Worm (Caenorhabditis elegans) whole organism, young adult: ENCODE data around the gene Y45F10D.14.

ENCODE experiments used
- B0019.2 ChIP-seq: fragments of 200-800 bp; sonication (Bioruptor generic); conservative IDR thresholded peaks from 2 replicates; pipeline ENCODE4 v1.3.6; 2022; ENCODE audit warnings: missing genetic modification reagents, missing genetic modification characterization, missing compliant biosample characterization
- B0336.3 ChIP-seq: fragments of 200-800 bp; sonication (Bioruptor generic); IDR thresholded peaks from 2 replicates; pipeline ENCODE4 v1.3.6; 2022; ENCODE audit warnings: missing genetic modification characterization, missing compliant biosample characterization
- C06A6.2 ChIP-seq: fragments of 200-800 bp; sonication (Bioruptor generic); conservative IDR thresholded peaks from 2 replicates; pipeline ENCODE4 v1.3.6; 2022; ENCODE audit warnings: missing genetic modification characterization, missing compliant biosample characterization
- F22D6.2 ChIP-seq: sonication (generic microtip); optimal IDR thresholded peaks from 2 replicates; lab custom pipeline; 2016; ENCODE audit warnings: mild to moderate bottlenecking, missing genetic modification characterization, missing compliant biosample characterization
- F33H1.4 ChIP-seq: fragments of 200-800 bp; sonication (Bioruptor generic); IDR thresholded peaks from 2 replicates; pipeline ENCODE4 v1.3.6; 2022; ENCODE audit warnings: missing genetic modification reagents, missing genetic modification characterization, missing compliant biosample characterization
- F49E8.2 ChIP-seq: sonication (generic microtip); optimal IDR thresholded peaks from 3 replicates; lab custom pipeline; 2017; ENCODE audit warnings: missing genetic modification characterization, mild to moderate bottlenecking, missing compliant biosample characterization, antibody characterized with exemption, moderate library complexity; ENCODE audit not compliant: insufficient read depth
- F55B11.4 ChIP-seq: sonication (generic microtip); optimal IDR thresholded peaks from 2 replicates; lab custom pipeline; 2016; ENCODE audit warnings: missing compliant biosample characterization, missing genetic modification characterization, borderline replicate concordance; ENCODE audit not compliant: insufficient read depth
- K11D2.4 ChIP-seq: fragments of 200-800 bp; sonication (Bioruptor generic); IDR thresholded peaks from 2 replicates; pipeline ENCODE4 v1.3.6; 2022; ENCODE audit warnings: missing genetic modification reagents, missing genetic modification characterization, missing compliant biosample characterization
- T07F8.4 ChIP-seq: sonication (generic microtip); optimal IDR thresholded peaks from 2 replicates; lab custom pipeline; 2016; ENCODE audit warnings: mild to moderate bottlenecking, missing genetic modification characterization, moderate library complexity, missing compliant biosample characterization
- T26A5.8 ChIP-seq: sonication (generic microtip); optimal IDR thresholded peaks from 2 replicates; lab custom pipeline; 2016; ENCODE audit warnings: missing genetic modification characterization, missing compliant biosample characterization
- Y53F4B.3 ChIP-seq: fragments of 200-800 bp; sonication (Bioruptor generic); IDR thresholded peaks from 2 replicates; pipeline ENCODE4 v1.3.6; 2022; ENCODE audit warnings: missing genetic modification reagents, missing genetic modification characterization, missing compliant biosample characterization
- Y56A3A.18 ChIP-seq: fragments of 200-800 bp; sonication (Bioruptor generic); IDR thresholded peaks from 2 replicates; pipeline ENCODE4 v1.3.6; 2022; ENCODE audit warnings: missing genetic modification reagents, missing genetic modification characterization, missing compliant biosample characterization
- Y67H2A.10 ChIP-seq: fragments of 200-800 bp; sonication (Bioruptor generic); conservative IDR thresholded peaks from 2 replicates; pipeline ENCODE4 v1.3.6; 2022; ENCODE audit warnings: missing genetic modification reagents, missing genetic modification characterization, missing compliant biosample characterization
- Y95B8A.8 ChIP-seq: fragments of 200-800 bp; sonication (Bioruptor generic); IDR thresholded peaks from 2 replicates; pipeline ENCODE4 v1.3.6; 2022; ENCODE audit warnings: missing genetic modification reagents, missing genetic modification characterization, missing compliant biosample characterization
- attf-3 ChIP-seq: fragments of 200-800 bp; sonication (Bioruptor generic); conservative IDR thresholded peaks from 2 replicates; pipeline ENCODE4 v1.3.6; 2022; ENCODE audit warnings: missing genetic modification reagents, missing genetic modification characterization, missing compliant biosample characterization
- attf-6 ChIP-seq: fragments of 200-800 bp; sonication (Bioruptor generic); IDR thresholded peaks from 2 replicates; pipeline ENCODE4 v1.3.6; 2022; ENCODE audit warnings: missing genetic modification reagents, missing genetic modification characterization, missing compliant biosample characterization
- ceh-91 ChIP-seq: fragments of 200-800 bp; sonication (Bioruptor generic); IDR thresholded peaks from 2 replicates; pipeline ENCODE4 v1.3.6; 2022; ENCODE audit warnings: missing genetic modification reagents, missing genetic modification characterization, missing compliant biosample characterization
- dox-1 ChIP-seq: fragments of 200-800 bp; sonication (Bioruptor generic); IDR thresholded peaks from 2 replicates; pipeline ENCODE4 v1.3.6; 2022; ENCODE audit warnings: missing genetic modification reagents, missing genetic modification characterization, missing compliant biosample characterization
- efl-1 ChIP-seq: fragments of 150-350 bp; optimal IDR thresholded peaks from 2 replicates; lab custom pipeline; 2014; ENCODE audit warnings: missing biosample characterization, missing genetic modification reagents, missing genetic modification characterization
- egrh-3 ChIP-seq: fragments of 200-800 bp; sonication (Bioruptor generic); IDR thresholded peaks from 2 replicates; pipeline ENCODE4 v1.3.6; 2022; ENCODE audit warnings: missing genetic modification reagents, missing genetic modification characterization, missing compliant biosample characterization
- ekl-4 ChIP-seq: fragments of 200-800 bp; sonication (Bioruptor generic); IDR thresholded peaks from 2 replicates; pipeline ENCODE4 v1.3.6; 2022; ENCODE audit warnings: missing genetic modification reagents, missing genetic modification characterization, missing compliant biosample characterization
- ets-4 ChIP-seq: fragments of 200-800 bp; sonication (Bioruptor generic); optimal IDR thresholded peaks from 2 replicates; lab custom pipeline; 2018; ENCODE audit warnings: mild to moderate bottlenecking, missing genetic modification characterization, missing compliant biosample characterization
- him-1 ChIP-seq: sonication (generic microtip); optimal IDR thresholded peaks from 2 replicates; lab custom pipeline; 2016; ENCODE audit warnings: missing genotype, missing genetic modification reagents, missing genetic modification characterization, missing compliant biosample characterization
- hrde-1 ChIP-seq: sonication (generic microtip); optimal IDR thresholded peaks from 2 replicates; lab custom pipeline; 2016; ENCODE audit warnings: missing genetic modification characterization, mild to moderate bottlenecking, missing compliant biosample characterization, moderate library complexity, missing genotype, missing genetic modification reagents, borderline replicate concordance
- lag-1 ChIP-seq: fragments of 200-800 bp; sonication (Bioruptor generic); IDR thresholded peaks from 2 replicates; pipeline ENCODE4 v1.3.6; 2022; ENCODE audit warnings: missing genetic modification reagents, missing genetic modification characterization, missing compliant biosample characterization
- let-607 ChIP-seq, 2 experiments: fragments of 200-800 bp in 1 of 2; sonication (Bioruptor generic) in 1 of 2; sonication (generic microtip) in 1 of 2; optimal IDR thresholded peaks; 2 replicates each; lab custom pipeline; 2016 to 2018; ENCODE audit warnings: mild to moderate bottlenecking in 2 of 2, missing compliant biosample characterization in 2 of 2, missing genetic modification characterization in 2 of 2, moderate library complexity in 2 of 2, missing genotype in 1 of 2
- lin-35 ChIP-seq, 3 experiments: fragments of 150-350 bp in 2 of 3; sonication (generic microtip) in 1 of 3; optimal IDR thresholded peaks; 2 replicates each; lab custom pipeline; 2014 to 2018; ENCODE audit warnings: missing biosample characterization in 3 of 3, missing genetic modification characterization in 3 of 3, missing genetic modification reagents in 3 of 3
- lsl-1 ChIP-seq: fragments of 200-800 bp; sonication (Bioruptor generic); optimal IDR thresholded peaks from 2 replicates; lab custom pipeline; 2018; ENCODE audit warnings: mild to moderate bottlenecking, missing genetic modification characterization, moderate library complexity, missing compliant biosample characterization
- madf-8 ChIP-seq: fragments of 200-800 bp; sonication (Bioruptor generic); conservative IDR thresholded peaks from 2 replicates; pipeline ENCODE4 v1.3.6; 2022; ENCODE audit warnings: missing genetic modification reagents, missing genetic modification characterization, missing compliant biosample characterization
- mxl-1 ChIP-seq: sonication (generic microtip); optimal IDR thresholded peaks from 2 replicates; lab custom pipeline; 2016; ENCODE audit warnings: missing genetic modification characterization, missing compliant biosample characterization
- nfya-1 ChIP-seq: sonication (generic microtip); optimal IDR thresholded peaks from 2 replicates; lab custom pipeline; 2017; ENCODE audit warnings: antibody characterized with exemption, missing compliant biosample characterization, missing genetic modification characterization, borderline replicate concordance; ENCODE audit not compliant: insufficient read depth
- nhr-90 ChIP-seq: sonication (generic microtip); optimal IDR thresholded peaks from 2 replicates; lab custom pipeline; 2016; ENCODE audit warnings: missing genotype, mild to moderate bottlenecking, missing genetic modification characterization, missing compliant biosample characterization
- pbrm-1 ChIP-seq: fragments of 200-800 bp; sonication (Bioruptor generic); IDR thresholded peaks from 2 replicates; pipeline ENCODE4 v1.3.6; 2022; ENCODE audit warnings: missing genetic modification reagents, missing genetic modification characterization, missing compliant biosample characterization
- sea-2 ChIP-seq: fragments of 200-800 bp; sonication (Bioruptor generic); IDR thresholded peaks from 2 replicates; pipeline ENCODE4 v1.3.6; 2022; ENCODE audit warnings: missing genetic modification characterization, missing compliant biosample characterization
- snpc-1.3 ChIP-seq: sonication (generic microtip); optimal IDR thresholded peaks from 2 replicates; lab custom pipeline; 2017; ENCODE audit warnings: missing genetic modification characterization, mild to moderate bottlenecking, missing compliant biosample characterization, antibody characterized with exemption, moderate library complexity, missing genotype, missing genetic modification reagents; ENCODE audit not compliant: insufficient read depth
- snpc-4 ChIP-seq, 5 experiments: fragments of 150-350 bp in 1 of 5; sonication (generic microtip) in 4 of 5; optimal IDR thresholded peaks; 2 replicates each; lab custom pipeline; 2014 to 2018; ENCODE audit warnings: missing genetic modification characterization in 5 of 5, missing biosample characterization in 3 of 5, antibody characterized with exemption in 2 of 5, mild to moderate bottlenecking in 2 of 5, missing compliant biosample characterization in 2 of 5, missing genotype in 2 of 5, moderate library complexity in 2 of 5, missing genetic modification reagents in 1 of 5
- sptf-2 ChIP-seq: fragments of 200-800 bp; sonication (Bioruptor generic); optimal IDR thresholded peaks from 2 replicates; lab custom pipeline; 2018; ENCODE audit warnings: mild to moderate bottlenecking, missing genetic modification characterization, missing compliant biosample characterization
- tlf-1 ChIP-seq: fragments of 200-800 bp; sonication (Bioruptor generic); optimal IDR thresholded peaks from 2 replicates; lab custom pipeline; 2018; ENCODE audit warnings: mild to moderate bottlenecking, missing genetic modification characterization, missing compliant biosample characterization
- xnd-1 ChIP-seq: sonication (generic microtip); optimal IDR thresholded peaks from 2 replicates; lab custom pipeline; 2016; ENCODE audit warnings: missing genotype, missing genetic modification reagents, missing genetic modification characterization, missing compliant biosample characterization
- ztf-28 ChIP-seq: fragments of 200-800 bp; sonication (Bioruptor generic); IDR thresholded peaks from 2 replicates; pipeline ENCODE4 v1.3.6; 2022; ENCODE audit warnings: missing genetic modification reagents, missing genetic modification characterization, missing compliant biosample characterization
- ztf-3 ChIP-seq: fragments of 200-800 bp; sonication (Bioruptor generic); optimal IDR thresholded peaks from 2 replicates; lab custom pipeline; 2018; ENCODE audit warnings: mild to moderate bottlenecking, missing genetic modification characterization, missing compliant biosample characterization
- ztf-6 ChIP-seq: fragments of 200-800 bp; sonication (Bioruptor generic); IDR thresholded peaks from 2 replicates; pipeline ENCODE4 v1.3.6; 2022; ENCODE audit warnings: missing genetic modification reagents, missing genetic modification characterization, missing compliant biosample characterization

The Y45F10D.14 gene

ce11 chrIV:13797859-13798374 lies 9.7 kb downstream of the Y45F10D.14 start, which contains the start of gene Y45F10D.6:
TSS of gene Y45F10D.6 (minus strand) at chrIV:13797909.
- TF ChIP-seq Y95B8A.8 (GFP tag; lab: Robert Waterston, UW) (no peak), B0019.2 (GFP tag; lab: Robert Waterston, UW) (no peak), hrde-1 (no peak), nfya-1 (tag; lab: Kevin White, UChicago) (no peak), xnd-1 (tag; lab: Kevin White, UChicago) (no peak), Y56A3A.18 (GFP tag; lab: Robert Waterston, UW) (no peak), lsl-1 (GFP tag; lab: Kevin White, UChicago) (no peak), ztf-6 (GFP tag; lab: Robert Waterston, UW) (no peak), let-607 (tag; optimal IDR thresholded peaks at IDR 0.05; lab: Kevin White, UChicago) (no peak), ztf-3 (GFP tag; lab: Kevin White, UChicago) (no peak), lin-35 (GFP tag; optimal IDR thresholded peaks at IDR 0.05; lab: Kevin White, UChicago) (no peak), K11D2.4 (GFP tag; lab: Robert Waterston, UW) (no peak), F55B11.4 (no peak), Y67H2A.10 (GFP tag; lab: Robert Waterston, UW) (no peak), dox-1 (no peak), egrh-3 (GFP tag; lab: Robert Waterston, UW) (no peak), attf-3 (GFP tag; lab: Robert Waterston, UW) (no peak), C06A6.2 (GFP tag; lab: Robert Waterston, UW) (no peak)

ce11 chrIV:13795249-13795909 lies 12.2 kb downstream of the Y45F10D.14 start:
- peak; percentile 1 for TF ChIP-seq mxl-1
- TF ChIP-seq snpc-4 (GFP tag; optimal IDR thresholded peaks at IDR 0.05; lab: Kevin White, UChicago) = no peak
- peak in 2 of 4 experiments; percentile 73 to 85 for TF ChIP-seq snpc-4 (tag; optimal IDR thresholded peaks at IDR 0.05; lab: Kevin White, UChicago)
- no peak for TF ChIP-seq sea-2 (GFP tag; lab: Robert Waterston, UW)
- peak; percentile 69; the same call in 1 of the 2 replicates for TF ChIP-seq attf-6 (GFP tag; lab: Robert Waterston, UW)
- 0 out of 2 replicates have a peak, but pooled peaks have one; percentile 21 for TF ChIP-seq pbrm-1 (GFP tag; lab: Robert Waterston, UW)

ce11 chrIV:13788652-13789051 lies 19.0 kb downstream of the Y45F10D.14 start, which contains the start of the genes sas-6 and Y45F10D.7:
TSS of gene sas-6 (minus strand) at chrIV:13788731.
TSS of gene Y45F10D.7 (plus strand) at chrIV:13788907.
- no peak for TF ChIP-seq ztf-28 (GFP tag; lab: Robert Waterston, UW)
- TF ChIP-seq F33H1.4 (GFP tag; lab: Robert Waterston, UW) = peak; percentile 68
- TF ChIP-seq ceh-91 (GFP tag; lab: Robert Waterston, UW) = peak; percentile 31; the same call in 1 of the 2 replicates
- TF ChIP-seq lag-1 (GFP tag; lab: Robert Waterston, UW) = no peak
- TF ChIP-seq T07F8.4 (tag; lab: Kevin White, UChicago) = no peak
- TF ChIP-seq madf-8 (GFP tag; lab: Robert Waterston, UW) = no peak
- peak; percentile 73 for TF ChIP-seq snpc-4 (GFP tag; optimal IDR thresholded peaks at IDR 0.05; lab: Kevin White, UChicago)
- peak in 3 of 4 experiments; percentile 89 to 93 (median 89) for TF ChIP-seq snpc-4 (tag; optimal IDR thresholded peaks at IDR 0.05; lab: Kevin White, UChicago)
- no peak for TF ChIP-seq T26A5.8 (tag; lab: Kevin White, UChicago)
- no peak for TF ChIP-seq sptf-2 (GFP tag; lab: Kevin White, UChicago)
- TF ChIP-seq F49E8.2 = peak; percentile 11
- TF ChIP-seq pbrm-1 (GFP tag; lab: Robert Waterston, UW) = peak; percentile 34; the same call in 1 of the 2 replicates
- TF ChIP-seq Y53F4B.3 (GFP tag; lab: Robert Waterston, UW) = no peak
- TF ChIP-seq B0336.3 (GFP tag; lab: Robert Waterston, UW) = no peak
- no peak for TF ChIP-seq tlf-1 (GFP tag; lab: Kevin White, UChicago)
- TF ChIP-seq nfya-1 (tag; lab: Kevin White, UChicago) = no peak
- TF ChIP-seq F22D6.2 (tag; lab: Kevin White, UChicago) = no peak
- no peak for TF ChIP-seq C06A6.2 (GFP tag; lab: Robert Waterston, UW)
- TF ChIP-seq ztf-3 (GFP tag; lab: Kevin White, UChicago) = no peak
- no peak for TF ChIP-seq ekl-4 (GFP tag; lab: Robert Waterston, UW)
- TF ChIP-seq efl-1 (GFP tag; lab: Kevin White, UChicago) = peak; percentile 89
- no peak for TF ChIP-seq him-1 (tag; lab: Kevin White, UChicago)
- no peak for TF ChIP-seq nhr-90 (tag; lab: Kevin White, UChicago)
- TF ChIP-seq snpc-1.3 (tag; lab: Kevin White, UChicago) = peak; percentile 79
- TF ChIP-seq ets-4 (GFP tag; lab: Kevin White, UChicago) = no peak
